Fruit fly (Drosophila melanogaster) whole organism, embryonic: Measurements from ENCODE around the gene CG16903.

ENCODE experiments used
- Adf1 ChIP-seq: fragments of 200-800 bp; sonication (Bioruptor generic); IDR thresholded peaks from 2 replicates; pipeline ENCODE4 v1.3.6; 2022; ENCODE audit warnings: missing biosample characterization, missing genetic modification characterization
- CG1024 ChIP-seq: fragments of 200-800 bp; sonication (Bioruptor generic); IDR thresholded peaks from 2 replicates; pipeline ENCODE4 v1.3.6; 2022; ENCODE audit warnings: missing biosample characterization, missing genetic modification characterization
- CG14014 ChIP-seq: fragments of 200-800 bp; sonication (Bioruptor generic); IDR thresholded peaks from 2 replicates; pipeline ENCODE4 v1.3.6; 2022; ENCODE audit warnings: missing biosample characterization, missing genetic modification characterization
- CG32532 ChIP-seq: fragments of 200-800 bp; sonication (Bioruptor generic); IDR thresholded peaks from 2 replicates; pipeline ENCODE4 v1.3.6; 2022; ENCODE audit warnings: missing biosample characterization, missing genetic modification characterization
- Mad ChIP-seq: fragments of 200-800 bp; sonication (Bioruptor generic); optimal IDR thresholded peaks from 2 replicates; lab custom pipeline; 2016; ENCODE audit warnings: missing biosample characterization, missing genetic modification characterization
- exex ChIP-seq: fragments of 200-800 bp; sonication (Bioruptor generic); optimal IDR thresholded peaks from 4 replicates; lab custom pipeline; 2018; ENCODE audit warnings: missing biosample characterization, mild to moderate bottlenecking, missing genetic modification characterization, moderate library complexity
- nau ChIP-seq: fragments of 200-800 bp; sonication (Bioruptor generic); optimal IDR thresholded peaks from 3 replicates; lab custom pipeline; 2017; ENCODE audit warnings: missing biosample characterization, mild to moderate bottlenecking, missing genetic modification characterization, missing genetic modification reagents
- slou ChIP-seq: fragments of 200-800 bp; sonication (Bioruptor generic); optimal IDR thresholded peaks from 3 replicates; lab custom pipeline; 2016; ENCODE audit warnings: missing biosample characterization, missing genetic modification characterization
- sr ChIP-seq: fragments of 200-800 bp; sonication (Bioruptor generic); IDR thresholded peaks from 3 replicates; pipeline ENCODE4 v1.3.6; 2022; ENCODE audit warnings: missing biosample characterization, missing genetic modification characterization

CG16903 gene

DNA sequence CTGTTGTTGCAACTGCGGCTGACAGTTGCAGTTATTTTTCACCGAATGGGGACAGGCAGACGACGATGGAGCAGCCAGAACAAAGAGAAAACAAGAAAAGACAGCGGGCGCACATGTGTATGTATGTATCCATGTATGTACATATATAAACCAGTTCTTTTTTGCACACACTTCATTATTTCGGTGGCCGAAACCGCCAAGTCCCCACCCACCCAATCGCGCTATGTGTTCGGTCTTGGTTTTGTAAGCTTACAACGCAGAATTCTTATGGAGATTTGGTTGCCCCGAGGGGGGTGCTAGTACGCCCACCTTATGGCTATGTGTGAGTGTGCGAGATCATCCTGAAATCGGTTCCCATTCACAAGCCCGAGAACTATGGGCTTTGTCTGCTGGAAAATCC lies 48.9 kb downstream of the CG16903 start:
- TF ChIP-seq CG1024 (GFP tag; lab: Robert Waterston, UW) (no peak), sr (no peak), exex (tag; lab: Kevin White, UChicago) (no peak), CG14014 (no peak), Mad (GFP tag; lab: Kevin White, UChicago) (no peak), nau (GFP tag; lab: Kevin White, UChicago) (no peak), CG32532 (GFP tag; lab: Robert Waterston, UW) (no peak), slou (GFP tag; lab: Kevin White, UChicago) (no peak), Adf1 (GFP tag; lab: Robert Waterston, UW) (no peak)
